Fruit fly (Drosophila melanogaster) whole organism, prepupa: ENCODE measurements around the gene beta-PheRS.

Source experiments
- CG10631 ChIP-seq: fragments of 200-800 bp; sonication (Bioruptor generic); optimal IDR thresholded peaks from 2 replicates; lab custom pipeline; 2016; ENCODE audit warnings: missing biosample characterization, missing genetic modification characterization
- CG10669 ChIP-seq: fragments of 200-800 bp; sonication (Bioruptor generic); optimal IDR thresholded peaks from 3 replicates; lab custom pipeline; 2018; ENCODE audit warnings: missing biosample characterization, mild to moderate bottlenecking, missing genetic modification characterization, moderate library complexity
- CG11294 ChIP-seq: fragments of 200-800 bp; sonication (Bioruptor generic); IDR thresholded peaks from 2 replicates; pipeline ENCODE4 v1.3.6; 2022; ENCODE audit warnings: missing biosample characterization, missing genetic modification characterization
- CG11762 ChIP-seq: fragments of 200-800 bp; sonication (Bioruptor generic); optimal IDR thresholded peaks from 3 replicates; lab custom pipeline; 2016; ENCODE audit warnings: missing biosample characterization, missing genetic modification characterization; ENCODE audit not compliant: insufficient read depth
- CG11902 ChIP-seq: fragments of 200-800 bp; sonication (Bioruptor generic); optimal IDR thresholded peaks from 3 replicates; lab custom pipeline; 2016; ENCODE audit warnings: missing biosample characterization, missing genetic modification characterization
- CG15336 ChIP-seq: fragments of 200-800 bp; sonication (Bioruptor generic); IDR thresholded peaks from 2 replicates; pipeline ENCODE4 v1.3.6; 2022; ENCODE audit warnings: missing biosample characterization, missing genetic modification characterization
- CG1621 ChIP-seq: fragments of 200-800 bp; sonication (Bioruptor generic); optimal IDR thresholded peaks from 3 replicates; lab custom pipeline; 2018; ENCODE audit warnings: missing biosample characterization, mild to moderate bottlenecking, missing genetic modification characterization
- CG16779 ChIP-seq: fragments of 200-800 bp; sonication (Bioruptor generic); optimal IDR thresholded peaks from 3 replicates; lab custom pipeline; 2017; ENCODE audit warnings: missing biosample characterization, mild to moderate bottlenecking, missing genetic modification characterization
- CG3032 ChIP-seq: fragments of 200-800 bp; optimal IDR thresholded peaks from 2 replicates; lab custom pipeline; 2019; ENCODE audit warnings: missing biosample characterization, mild to moderate bottlenecking, missing genetic modification characterization, moderate library complexity
- CG31627 ChIP-seq: fragments of 200-800 bp; sonication (Bioruptor generic); optimal IDR thresholded peaks from 3 replicates; lab custom pipeline; 2016; ENCODE audit warnings: missing biosample characterization, missing genetic modification characterization
- CG32006 ChIP-seq: fragments of 200-800 bp; sonication (Bioruptor generic); optimal IDR thresholded peaks from 3 replicates; lab custom pipeline; 2017; ENCODE audit warnings: missing biosample characterization, mild to moderate bottlenecking, missing genetic modification characterization
- CG3919 ChIP-seq: fragments of 200-800 bp; sonication (Bioruptor generic); optimal IDR thresholded peaks from 3 replicates; lab custom pipeline; 2016; ENCODE audit warnings: missing biosample characterization, missing genetic modification characterization
- CG6163 ChIP-seq: fragments of 200-800 bp; sonication (Bioruptor generic); IDR thresholded peaks from 3 replicates; pipeline ENCODE4 v1.3.6; 2022; ENCODE audit warnings: missing biosample characterization, missing genetic modification characterization
- CG6276 ChIP-seq: fragments of 200-800 bp; sonication (Bioruptor generic); optimal IDR thresholded peaks from 2 replicates; lab custom pipeline; 2017; ENCODE audit warnings: missing biosample characterization, mild to moderate bottlenecking, missing genetic modification characterization
- CG6792 ChIP-seq: fragments of 200-800 bp; sonication (Bioruptor generic); optimal IDR thresholded peaks from 3 replicates; lab custom pipeline; 2016; ENCODE audit warnings: missing biosample characterization, missing genetic modification characterization
- CG6854 ChIP-seq: fragments of 200-800 bp; sonication (Bioruptor generic); optimal IDR thresholded peaks from 2 replicates; lab custom pipeline; 2017; ENCODE audit warnings: missing biosample characterization, mild to moderate bottlenecking, missing genetic modification characterization
- CG7368 ChIP-seq: fragments of 200-800 bp; sonication (Bioruptor generic); optimal IDR thresholded peaks from 3 replicates; lab custom pipeline; 2016; ENCODE audit warnings: missing biosample characterization, missing genetic modification characterization
- CG8119 ChIP-seq: fragments of 200-800 bp; sonication (Bioruptor generic); IDR thresholded peaks from 3 replicates; pipeline ENCODE4 v1.3.6; 2022; ENCODE audit warnings: missing biosample characterization, missing genetic modification characterization
- Eip75B ChIP-seq: fragments of 200-800 bp; sonication (Bioruptor generic); optimal IDR thresholded peaks from 3 replicates; lab custom pipeline; 2016; ENCODE audit warnings: missing biosample characterization, missing genetic modification characterization
- Eip93F ChIP-seq: fragments of 200-800 bp; sonication (Bioruptor generic); optimal IDR thresholded peaks from 2 replicates; lab custom pipeline; 2016; ENCODE audit warnings: missing biosample characterization, mild to moderate bottlenecking, missing genetic modification characterization
- Ets21C ChIP-seq: fragments of 200-800 bp; sonication (Bioruptor generic); optimal IDR thresholded peaks from 3 replicates; lab custom pipeline; 2016; ENCODE audit warnings: missing biosample characterization, missing genetic modification characterization
- Ets96B ChIP-seq: fragments of 200-800 bp; optimal IDR thresholded peaks from 2 replicates; lab custom pipeline; 2019; ENCODE audit warnings: missing biosample characterization, mild to moderate bottlenecking, missing genetic modification characterization, moderate library complexity
- Hr39 ChIP-seq: fragments of 200-800 bp; sonication (Bioruptor generic); optimal IDR thresholded peaks from 2 replicates; lab custom pipeline; 2016; ENCODE audit warnings: missing biosample characterization, missing genetic modification characterization
- Lpt ChIP-seq: fragments of 200-800 bp; sonication (Bioruptor generic); optimal IDR thresholded peaks from 3 replicates; lab custom pipeline; 2016; ENCODE audit warnings: missing biosample characterization, missing genetic modification characterization
- Met ChIP-seq: fragments of 200-800 bp; sonication (Bioruptor generic); optimal IDR thresholded peaks from 3 replicates; lab custom pipeline; 2016; ENCODE audit warnings: missing biosample characterization, missing genetic modification characterization
- Smox ChIP-seq: fragments of 200-800 bp; sonication (Bioruptor generic); optimal IDR thresholded peaks from 3 replicates; lab custom pipeline; 2016; ENCODE audit warnings: missing biosample characterization, missing genetic modification characterization
- Sox14 ChIP-seq: fragments of 200-800 bp; sonication (Bioruptor generic); optimal IDR thresholded peaks from 3 replicates; lab custom pipeline; 2016; ENCODE audit warnings: missing biosample characterization, missing genetic modification characterization
- Sox15 ChIP-seq: fragments of 200-800 bp; sonication (Bioruptor generic); optimal IDR thresholded peaks from 3 replicates; lab custom pipeline; 2016; ENCODE audit warnings: missing biosample characterization, missing genetic modification characterization
- acj6 ChIP-seq: fragments of 200-800 bp; sonication (Bioruptor generic); optimal IDR thresholded peaks from 3 replicates; lab custom pipeline; 2016; ENCODE audit warnings: missing biosample characterization, missing genetic modification characterization
- cyc ChIP-seq: fragments of 200-800 bp; sonication (Bioruptor generic); optimal IDR thresholded peaks from 3 replicates; lab custom pipeline; 2016; ENCODE audit warnings: missing biosample characterization, missing genetic modification characterization
- dac ChIP-seq: fragments of 200-800 bp; sonication (Bioruptor generic); optimal IDR thresholded peaks from 2 replicates; lab custom pipeline; 2017; ENCODE audit warnings: missing biosample characterization, mild to moderate bottlenecking, missing genetic modification characterization
- eg ChIP-seq: fragments of 200-800 bp; sonication (Bioruptor generic); IDR thresholded peaks from 3 replicates; pipeline ENCODE4 v1.3.6; 2022; ENCODE audit warnings: missing biosample characterization, missing genetic modification characterization
- esn ChIP-seq: fragments of 200-800 bp; sonication (Bioruptor generic); optimal IDR thresholded peaks from 2 replicates; lab custom pipeline; 2016; ENCODE audit warnings: missing biosample characterization, mild to moderate bottlenecking, missing genetic modification characterization, moderate library complexity
- fd85E ChIP-seq: fragments of 200-800 bp; sonication (Bioruptor generic); optimal IDR thresholded peaks from 3 replicates; lab custom pipeline; 2016; ENCODE audit warnings: missing biosample characterization, missing genetic modification characterization
- fkh ChIP-seq: fragments of 200-800 bp; sonication (Bioruptor generic); optimal IDR thresholded peaks from 3 replicates; lab custom pipeline; 2017; ENCODE audit warnings: missing biosample characterization, mild to moderate bottlenecking, missing genetic modification characterization, moderate library complexity
- pdm3 ChIP-seq: fragments of 200-800 bp; sonication (Bioruptor generic); optimal IDR thresholded peaks from 3 replicates; lab custom pipeline; 2016; ENCODE audit warnings: missing biosample characterization, missing genetic modification characterization
- salr ChIP-seq, 2 experiments: fragments of 200-800 bp; sonication (Bioruptor generic); optimal IDR thresholded peaks; 3 replicates each; lab custom pipeline; 2016 to 2018; ENCODE audit warnings: missing biosample characterization in 2 of 2, missing genetic modification characterization in 2 of 2, mild to moderate bottlenecking in 1 of 2
- spab ChIP-seq: fragments of 200-800 bp; sonication (Bioruptor generic); optimal IDR thresholded peaks from 2 replicates; lab custom pipeline; 2017; ENCODE audit warnings: missing biosample characterization, mild to moderate bottlenecking, missing genetic modification characterization, missing genetic modification reagents
- ss ChIP-seq, 2 experiments: fragments of 200-800 bp; sonication (Bioruptor generic); optimal IDR thresholded peaks; 2 replicates in 1 of 2; 3 replicates in 1 of 2; lab custom pipeline; 2017 to 2018; ENCODE audit warnings: mild to moderate bottlenecking in 2 of 2, missing biosample characterization in 2 of 2, missing genetic modification characterization in 2 of 2, moderate library complexity in 1 of 2
- topi ChIP-seq: fragments of 200-800 bp; sonication (Bioruptor generic); optimal IDR thresholded peaks from 3 replicates; lab custom pipeline; 2016; ENCODE audit warnings: missing biosample characterization, missing genetic modification characterization
- vri ChIP-seq: fragments of 200-800 bp; sonication (Bioruptor generic); optimal IDR thresholded peaks from 3 replicates; lab custom pipeline; 2016; ENCODE audit warnings: missing biosample characterization, mild to moderate bottlenecking, missing genetic modification characterization

The beta-PheRS gene

DNA sequence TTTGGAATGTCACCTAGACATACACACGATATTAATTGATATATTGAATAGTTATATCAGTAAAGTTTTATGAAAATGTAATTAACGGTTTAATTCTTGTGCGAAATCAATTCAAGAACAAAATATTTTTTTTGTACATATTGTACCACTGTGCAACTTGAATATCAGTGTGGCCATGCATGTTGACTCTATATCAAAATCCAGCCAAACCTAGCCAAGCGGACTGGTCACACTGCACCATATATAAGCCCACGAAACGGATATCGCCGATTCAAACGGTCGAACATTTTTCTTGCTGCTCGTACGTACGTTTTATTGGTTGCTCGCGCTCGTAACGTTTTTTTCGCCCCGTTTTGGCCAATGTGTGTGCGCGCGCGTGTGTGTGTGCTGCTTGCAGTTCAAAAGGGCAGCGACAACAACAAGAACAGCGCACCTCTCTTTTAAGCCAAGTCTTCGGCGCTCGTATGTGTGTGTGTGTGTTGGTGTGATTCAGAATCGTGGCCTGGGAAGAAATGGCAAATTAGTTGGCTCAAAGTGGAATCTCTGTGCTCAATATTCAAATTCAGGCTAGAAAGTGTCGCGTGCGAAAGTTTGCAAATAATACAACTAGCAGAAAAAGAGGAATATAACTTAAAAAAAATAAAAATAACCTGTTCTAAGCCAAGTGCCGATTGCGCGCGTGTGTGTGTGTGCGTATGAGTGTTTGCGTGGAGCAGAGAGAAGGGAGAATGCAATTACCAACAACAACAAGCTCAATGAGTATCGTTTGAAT, 42.5 kb upstream of the beta-PheRS start, which contains the start of gene crb (continued):
- TF ChIP-seq vri (GFP tag; lab: Kevin White, UChicago) (peak; percentile 69), esn (GFP tag; lab: Kevin White, UChicago) (peak; percentile 68), CG11762 (GFP tag; lab: Kevin White, UChicago) (peak; percentile 7), Lpt (GFP tag; lab: Kevin White, UChicago) (no peak), CG3032 (tag; lab: Kevin White, UChicago) (peak; percentile 44), CG8119 (GFP tag; lab: Robert Waterston, UW) (no peak), CG32006 (peak; percentile 27), Sox14 (GFP tag; lab: Kevin White, UChicago) (peak; percentile 67), Hr39 (GFP tag; lab: Kevin White, UChicago) (peak; percentile 35), eg (GFP tag; lab: Robert Waterston, UW) (peak; percentile 50; the same call in 1 of the 3 replicates), CG31627 (peak; percentile 38), CG6854 (GFP tag; lab: Kevin White, UChicago) (peak; percentile 45), Ets21C (GFP tag; lab: Kevin White, UChicago) (peak; percentile 38), topi (GFP tag; lab: Kevin White, UChicago) (peak; percentile 35), CG3919 (GFP tag; lab: Kevin White, UChicago) (peak; percentile 52), CG16779 (tag; lab: Kevin White, UChicago) (peak; percentile 61), CG7368 (no peak), spab (GFP tag; lab: Kevin White, UChicago) (no peak), cyc (GFP tag; lab: Kevin White, UChicago) (peak; percentile 40), Ets96B (tag; lab: Kevin White, UChicago) (peak; percentile 16), acj6 (peak; percentile 41), salr (GFP tag; optimal IDR thresholded peaks at IDR 0.05; lab: Kevin White, UChicago) (no peak), CG10669 (no peak), pdm3 (GFP tag; lab: Kevin White, UChicago) (peak; percentile 42), CG11294 (GFP tag; lab: Robert Waterston, UW) (no peak), Met (peak; percentile 55)

DNA sequence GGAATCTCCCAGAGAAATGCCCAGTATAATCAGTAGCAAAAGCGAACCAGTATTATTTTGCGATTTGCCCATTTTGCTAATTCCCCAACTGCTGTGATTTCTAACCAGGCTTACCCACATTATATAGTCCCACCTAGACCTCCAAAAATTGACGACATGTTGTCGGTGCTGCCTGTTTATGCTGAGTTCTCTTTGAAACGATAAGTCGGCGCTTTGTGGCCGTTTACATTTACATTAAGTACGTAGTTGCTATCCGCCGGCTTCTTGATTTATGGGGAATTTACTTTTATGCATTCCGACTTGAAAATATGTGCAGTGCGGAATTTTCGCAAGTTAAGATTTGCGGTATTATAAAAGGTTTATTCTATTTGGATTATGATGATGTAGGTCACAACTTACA, 41.8 kb upstream of the beta-PheRS start, which contains the start of gene CG5715:
TSS of gene CG5715 (minus strand) at position 101 of the 400 bp plus-strand sequence.
- TF ChIP-seq dac (GFP tag; lab: Kevin White, UChicago) (no peak), CG6163 (no peak), Met (no peak), cyc (GFP tag; lab: Kevin White, UChicago) (no peak), CG3032 (tag; lab: Kevin White, UChicago) (no peak), Sox15 (GFP tag; lab: Kevin White, UChicago) (no peak)

dm6 chr3R:24293171-24293570, 40.7 kb upstream of the beta-PheRS start:
- no peak for TF ChIP-seq Eip75B
- peak; percentile 50 for TF ChIP-seq fkh (GFP tag; lab: Kevin White, UChicago)

- TF ChIP-seq CG6276 (GFP tag; lab: Kevin White, UChicago) (no peak), CG31627 (peak; percentile 51), ss (GFP tag; optimal IDR thresholded peaks at IDR 0.05; lab: Kevin White, UChicago) (peak in 1 of 2 experiments; percentile 73), esn (GFP tag; lab: Kevin White, UChicago) (peak; percentile 74), CG3919 (GFP tag; lab: Kevin White, UChicago) (peak; percentile 76), Eip93F (GFP tag; lab: Kevin White, UChicago) (no peak), CG10669 (peak; percentile 52), pdm3 (GFP tag; lab: Kevin White, UChicago) (no peak), Eip75B (peak; percentile 50), Met (no peak), topi (GFP tag; lab: Kevin White, UChicago) (peak; percentile 62), Ets96B (tag; lab: Kevin White, UChicago) (peak; percentile 28), CG3032 (tag; lab: Kevin White, UChicago) (peak; percentile 39), CG10631 (GFP tag; lab: Kevin White, UChicago) (peak; percentile 6), CG6792 (GFP tag; lab: Kevin White, UChicago) (peak; percentile 48), fd85E (no peak), CG15336 (GFP tag; lab: Robert Waterston, UW) (no peak), Smox (GFP tag; lab: Kevin White, UChicago) (no peak), CG16779 (tag; lab: Kevin White, UChicago) (no peak), CG11902 (GFP tag; lab: Kevin White, UChicago) (peak; percentile 6), CG1621 (tag; lab: Kevin White, UChicago) (peak; percentile 65), Sox14 (GFP tag; lab: Kevin White, UChicago) (peak; percentile 52), spab (GFP tag; lab: Kevin White, UChicago) (peak; percentile 33), Ets21C (GFP tag; lab: Kevin White, UChicago) (no peak)
These were observed 37.4 kb upstream of the beta-PheRS start, which contains the start of the genes CG34290 and Uck for dm6 chr3R:24289768-24290349. Gene CG34290, minus strand, starts transcription at chr3R:24289818. Gene Uck, plus strand, starts transcription at chr3R:24290172.
